Worm (Caenorhabditis elegans) whole organism, L2 larva: ENCODE data around the gene mltn-5.

ENCODE experiments used
- alr-1 ChIP-seq: fragments of 150-350 bp; optimal IDR thresholded peaks from 2 replicates; lab custom pipeline; 2014; ENCODE audit warnings: missing biosample characterization, missing genetic modification characterization
- ama-1 ChIP-seq: fragments of 150-350 bp; optimal IDR thresholded peaks from 2 replicates; lab custom pipeline; 2018; ENCODE audit warnings: inconsistent platforms
- mdl-1 ChIP-seq, 2 experiments: fragments of 150-350 bp in 1 of 2; sonication (generic microtip) in 1 of 2; optimal IDR thresholded peaks; 2 replicates each; lab custom pipeline; 2017; ENCODE audit warnings: missing biosample characterization in 2 of 2, missing genetic modification characterization in 2 of 2

DNA sequence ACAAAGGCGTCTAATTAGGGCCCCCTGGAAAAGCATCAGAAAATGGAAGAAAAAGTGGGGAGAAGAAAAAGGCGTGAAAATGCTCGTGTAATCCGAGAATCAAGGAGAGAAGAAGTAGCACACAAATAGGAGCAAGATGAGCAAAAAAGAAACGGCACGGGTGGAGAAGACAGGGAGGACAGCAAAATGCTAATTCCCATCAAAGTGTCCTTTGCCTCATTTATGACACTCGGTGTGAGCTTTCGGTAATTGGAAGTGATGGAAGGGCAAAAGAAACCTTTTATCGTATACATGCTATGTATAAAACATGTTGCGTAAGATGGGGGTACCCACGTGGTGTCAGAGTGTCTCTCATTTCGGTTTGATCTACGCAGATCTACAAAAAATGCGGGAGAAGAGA lies 8.5 kb downstream of the mltn-5 start:
- TF ChIP-seq alr-1 (no peak), mdl-1 (tag; optimal IDR thresholded peaks at IDR 0.05; lab: Kevin White, UChicago) (no peak), ama-1 (lab: Kevin White, UChicago) (no peak)
